Fruit fly (Drosophila melanogaster) whole organism: Measurements from ENCODE around the gene CG5516.

Experiments used
- CG8478 ChIP-seq: fragments of >200 bp; optimal IDR thresholded peaks from 2 replicates; lab custom pipeline; 2018; ENCODE audit warnings: inconsistent platforms
- Dll ChIP-seq: fragments of >200 bp; optimal IDR thresholded peaks from 2 replicates; lab custom pipeline; 2017
- usp ChIP-seq: fragments of >200 bp; optimal IDR thresholded peaks from 2 replicates; lab custom pipeline; 2017; ENCODE audit warnings: missing biosample characterization, missing genetic modification characterization, mixed read lengths

dm6 chr3R:16004015-16004414 lies 40.3 kb downstream of the CG5516 start:
- TF ChIP-seq usp (GFP tag; lab: Kevin White, UChicago) (no peak), CG8478 (no peak), Dll (no peak)
